Worm (Caenorhabditis elegans): ENCODE data around the gene rgs-2.
A peak's percentile ranks its signal among the peaks of the same experiment; 100 is the strongest.

The rgs-2 gene

ce11 chrX:12701963-12702362, 10.5 kb upstream of the rgs-2 start, which contains the start of gene nhr-214:
Gene nhr-214, minus strand, starts transcription at chrX:12702063.
- no peak for TF ChIP-seq nhr-19 (GFP tag; conservative IDR thresholded peaks at IDR 0.05)
- TF ChIP-seq nhr-47 (tag; optimal IDR thresholded peaks at IDR 0.05), result no peak
- TF ChIP-seq fos-1 (tag; optimal IDR thresholded peaks at IDR 0.05), result no peak
- TF ChIP-seq egl-13 (tag; optimal IDR thresholded peaks at IDR 0.05), result no peak
- no peak for TF ChIP-seq C04F5.9 (tag; optimal IDR thresholded peaks at IDR 0.05)
- no peak for TF ChIP-seq egl-27 (tag; optimal IDR thresholded peaks at IDR 0.05)
- no peak for TF ChIP-seq nhr-11 (tag; optimal IDR thresholded peaks at IDR 0.05)
- TF ChIP-seq dpl-1 (GFP tag; optimal IDR thresholded peaks at IDR 0.05), result no peak
- TF ChIP-seq isw-1 (GFP tag; IDR thresholded peaks at IDR 0.05), result no peak
- no peak for TF ChIP-seq pax-3 (tag; optimal IDR thresholded peaks at IDR 0.05)
- no peak for TF ChIP-seq lir-3 (tag; optimal IDR thresholded peaks at IDR 0.05; ENCODE audit: poor library complexity)
- TF ChIP-seq C16A3.4 (tag; optimal IDR thresholded peaks at IDR 0.05), result no peak

ce11 chrX:12702713-12703112, 9.7 kb upstream of the rgs-2 start:
- no peak for TF ChIP-seq ceh-88 (GFP tag; IDR thresholded peaks at IDR 0.05)
- peak; percentile 62 for TF ChIP-seq nhr-71 (tag; optimal IDR thresholded peaks at IDR 0.05)
- no peak for TF ChIP-seq sptf-1 (tag; optimal IDR thresholded peaks at IDR 0.05)
- TF ChIP-seq ceh-8 (GFP tag; optimal IDR thresholded peaks at IDR 0.05), result peak; percentile 28
- peak; percentile 58 for TF ChIP-seq nhr-47 (tag; optimal IDR thresholded peaks at IDR 0.05)
- no peak for TF ChIP-seq nhr-11 (tag; optimal IDR thresholded peaks at IDR 0.05)
- TF ChIP-seq snu-23 (GFP tag; optimal IDR thresholded peaks at IDR 0.05), result no peak
- TF ChIP-seq lin-13 (GFP tag; optimal IDR thresholded peaks at IDR 0.05), result no peak
- TF ChIP-seq unc-62 (GFP tag; optimal IDR thresholded peaks at IDR 0.05), result no peak
- TF ChIP-seq lin-15B (tag; optimal IDR thresholded peaks at IDR 0.05), result no peak
- peak; percentile 86 for TF ChIP-seq dsc-1 (tag; optimal IDR thresholded peaks at IDR 0.05)
- TF ChIP-seq nhr-76 (tag; optimal IDR thresholded peaks at IDR 0.05), result no peak
- peak; percentile 1 for TF ChIP-seq nhr-20 (tag; optimal IDR thresholded peaks at IDR 0.05)
- TF ChIP-seq pqm-1 (tag; optimal IDR thresholded peaks at IDR 0.05), result no peak
- TF ChIP-seq egl-27 (tag; optimal IDR thresholded peaks at IDR 0.05), result no peak
- TF ChIP-seq grh-1 (GFP tag; IDR thresholded peaks at IDR 0.05), result no peak
- no peak for TF ChIP-seq snpc-4 (tag; optimal IDR thresholded peaks at IDR 0.05)
- TF ChIP-seq egl-13 (tag; optimal IDR thresholded peaks at IDR 0.05), result peak; percentile 41
- TF ChIP-seq lin-35 (GFP tag; optimal IDR thresholded peaks at IDR 0.05), result no peak
- TF ChIP-seq ets-5 (GFP tag; IDR thresholded peaks at IDR 0.05), result no peak
- no peak for TF ChIP-seq nhr-85 (tag)
- no peak for TF ChIP-seq rnt-1 (tag; optimal IDR thresholded peaks at IDR 0.05)
- no peak for TF ChIP-seq mdl-1 (tag; optimal IDR thresholded peaks at IDR 0.05)
- TF ChIP-seq lsy-2 (tag; optimal IDR thresholded peaks at IDR 0.05), result peak in 1 of 2 experiments; percentile 11
- no peak for TF ChIP-seq F16B12.6 (tag; optimal IDR thresholded peaks at IDR 0.05)
- TF ChIP-seq fkh-8 (tag; optimal IDR thresholded peaks at IDR 0.05), result peak; percentile 79
- TF ChIP-seq nhr-12 (tag; optimal IDR thresholded peaks at IDR 0.05), result no peak
- TF ChIP-seq C34B4.2 (tag; optimal IDR thresholded peaks at IDR 0.05), result no peak
- TF ChIP-seq mep-1 (tag; optimal IDR thresholded peaks at IDR 0.05), result no peak

ce11 chrX:12704721-12705120, 7.7 kb upstream of the rgs-2 start, which contains the start of gene nhr-272:
Gene nhr-272, minus strand, starts transcription at chrX:12704821.
- TF ChIP-seq efl-1 (optimal IDR thresholded peaks at IDR 0.05) (no peak), efl-1 (GFP tag; optimal IDR thresholded peaks at IDR 0.05 in 1 of 2) (no peak), aly-2 (tag; optimal IDR thresholded peaks at IDR 0.05) (no peak), aha-1 (tag; optimal IDR thresholded peaks at IDR 0.05) (no peak), ztf-11 (tag; optimal IDR thresholded peaks at IDR 0.05) (no peak), efl-3 (GFP tag; optimal IDR thresholded peaks at IDR 0.05) (no peak), nhr-47 (tag; optimal IDR thresholded peaks at IDR 0.05) (no peak), lin-39 (tag; optimal IDR thresholded peaks at IDR 0.05) (no peak), nhr-84 (tag; optimal IDR thresholded peaks at IDR 0.05) (no peak), fkh-8 (tag; optimal IDR thresholded peaks at IDR 0.05) (no peak), xbp-1 (tag; optimal IDR thresholded peaks at IDR 0.05) (no peak), nhr-237 (tag; optimal IDR thresholded peaks at IDR 0.05) (no peak), lin-14 (GFP tag; optimal IDR thresholded peaks at IDR 0.05) (no peak), tbx-2 (tag; optimal IDR thresholded peaks at IDR 0.05) (no peak), nhr-11 (tag; optimal IDR thresholded peaks at IDR 0.05) (no peak), Y116A8C.19 (tag; optimal IDR thresholded peaks at IDR 0.05; ENCODE audit: borderline replicate concordance) (no peak)
